Fruit fly (Drosophila melanogaster) whole organism, embryonic: ENCODE measurements around the gene CG8907.

Experiments
- B-H1 ChIP-seq: fragments of 200-800 bp; sonication (Bioruptor generic); IDR thresholded peaks from 3 replicates; pipeline ENCODE4 v1.3.6; 2022; ENCODE audit warnings: missing biosample characterization, missing genetic modification characterization
- Bgb ChIP-seq: fragments of 200-800 bp; sonication (Bioruptor generic); IDR thresholded peaks from 2 replicates; pipeline ENCODE4 v1.3.6; 2022; ENCODE audit warnings: missing biosample characterization, missing genetic modification characterization; ENCODE audit not compliant: partially characterized antibody
- CG11247 ChIP-seq: fragments of 200-800 bp; sonication (Bioruptor generic); IDR thresholded peaks from 2 replicates; pipeline ENCODE4 v1.3.6; 2022; ENCODE audit warnings: missing biosample characterization, missing genetic modification characterization
- CG11723 ChIP-seq: fragments of 200-800 bp; sonication (Bioruptor generic); optimal IDR thresholded peaks from 2 replicates; lab custom pipeline; 2017; ENCODE audit warnings: missing biosample characterization, mild to moderate bottlenecking, missing genetic modification characterization
- CG13624 ChIP-seq: fragments of 200-800 bp; sonication (Bioruptor generic); optimal IDR thresholded peaks from 2 replicates; lab custom pipeline; 2016; ENCODE audit warnings: missing biosample characterization, missing genetic modification characterization
- CG14441 ChIP-seq: fragments of 200-800 bp; sonication (Bioruptor generic); IDR thresholded peaks from 2 replicates; pipeline ENCODE4 v1.3.6; 2022; ENCODE audit warnings: missing biosample characterization, missing genetic modification characterization
- CG1602 ChIP-seq: fragments of 200-800 bp; sonication (Bioruptor generic); optimal IDR thresholded peaks from 3 replicates; lab custom pipeline; 2016; ENCODE audit warnings: missing biosample characterization, missing genetic modification characterization
- CG17359 ChIP-seq: fragments of 200-800 bp; sonication (Bioruptor generic); optimal IDR thresholded peaks from 3 replicates; lab custom pipeline; 2018; ENCODE audit warnings: missing biosample characterization, mild to moderate bottlenecking, missing genetic modification characterization, moderate library complexity
- CG17568 ChIP-seq: fragments of 200-800 bp; sonication (Bioruptor generic); optimal IDR thresholded peaks from 2 replicates; lab custom pipeline; 2018; ENCODE audit warnings: missing biosample characterization, mild to moderate bottlenecking, missing genetic modification characterization, moderate library complexity
- CG1832 ChIP-seq: fragments of 200-800 bp; sonication (Bioruptor generic); optimal IDR thresholded peaks from 2 replicates; lab custom pipeline; 2017; ENCODE audit warnings: missing biosample characterization, mild to moderate bottlenecking, missing genetic modification characterization, inconsistent platforms
- CG2712 ChIP-seq: fragments of 200-800 bp; optimal IDR thresholded peaks from 3 replicates; lab custom pipeline; 2019; ENCODE audit warnings: missing biosample characterization, mild to moderate bottlenecking, missing genetic modification characterization, moderate library complexity
- CG3847 ChIP-seq: fragments of 200-800 bp; sonication (Bioruptor generic); IDR thresholded peaks from 2 replicates; pipeline ENCODE4 v1.3.6; 2022; ENCODE audit warnings: missing biosample characterization, missing genetic modification characterization
- CG6654 ChIP-seq: fragments of 200-800 bp; sonication (Bioruptor generic); optimal IDR thresholded peaks from 2 replicates; lab custom pipeline; 2017; ENCODE audit warnings: missing biosample characterization, mild to moderate bottlenecking, missing genetic modification characterization
- CG6765 ChIP-seq: fragments of 200-800 bp; sonication (Bioruptor generic); optimal IDR thresholded peaks from 3 replicates; lab custom pipeline; 2017; ENCODE audit warnings: missing biosample characterization, mild to moderate bottlenecking, missing genetic modification characterization
- CG7786 ChIP-seq: fragments of 200-800 bp; sonication (Bioruptor generic); optimal IDR thresholded peaks from 2 replicates; lab custom pipeline; 2016; ENCODE audit warnings: missing biosample characterization, missing genetic modification characterization
- CG9215 ChIP-seq: fragments of 200-800 bp; sonication (Bioruptor generic); IDR thresholded peaks from 2 replicates; pipeline ENCODE4 v1.3.6; 2022; ENCODE audit warnings: missing biosample characterization, missing genetic modification characterization
- D19A ChIP-seq: fragments of 200-800 bp; optimal IDR thresholded peaks from 3 replicates; lab custom pipeline; 2019; ENCODE audit warnings: missing biosample characterization, mild to moderate bottlenecking, missing genetic modification characterization, moderate library complexity
- Dad ChIP-seq: fragments of 200-800 bp; sonication (Bioruptor generic); optimal IDR thresholded peaks from 3 replicates; lab custom pipeline; 2016; ENCODE audit warnings: missing biosample characterization, missing genetic modification characterization
- Deaf1 ChIP-seq: fragments of 200-800 bp; optimal IDR thresholded peaks from 3 replicates; lab custom pipeline; 2019; ENCODE audit warnings: missing biosample characterization, mild to moderate bottlenecking, missing genetic modification characterization, moderate library complexity
- Dp ChIP-seq: fragments of 200-800 bp; sonication (Bioruptor generic); optimal IDR thresholded peaks from 2 replicates; lab custom pipeline; 2018; ENCODE audit warnings: missing biosample characterization, mild to moderate bottlenecking, missing genetic modification characterization, moderate library complexity
- Ets97D ChIP-seq: fragments of 200-800 bp; sonication (Bioruptor generic); optimal IDR thresholded peaks from 3 replicates; lab custom pipeline; 2016; ENCODE audit warnings: missing biosample characterization, missing genetic modification characterization
- Gug ChIP-seq: fragments of 200-800 bp; sonication (Bioruptor generic); IDR thresholded peaks from 4 replicates; pipeline ENCODE4 v1.3.6; 2022; ENCODE audit warnings: missing biosample characterization, missing genetic modification characterization
- HmgD ChIP-seq: fragments of 200-800 bp; sonication (Bioruptor generic); optimal IDR thresholded peaks from 3 replicates; lab custom pipeline; 2016; ENCODE audit warnings: missing biosample characterization, missing genetic modification characterization
- MBD-R2 ChIP-seq: fragments of 200-800 bp; sonication (Bioruptor generic); IDR thresholded peaks from 2 replicates; pipeline ENCODE4 v1.3.6; 2022; ENCODE audit warnings: missing biosample characterization, missing genetic modification characterization
- MESR4 ChIP-seq: fragments of 200-800 bp; sonication (Bioruptor generic); optimal IDR thresholded peaks from 2 replicates; lab custom pipeline; 2018; ENCODE audit warnings: missing biosample characterization, mild to moderate bottlenecking, missing genetic modification characterization, moderate library complexity
- Mrtf ChIP-seq: fragments of 200-800 bp; sonication (Bioruptor generic); IDR thresholded peaks from 3 replicates; pipeline ENCODE4 v1.3.6; 2022; ENCODE audit warnings: missing biosample characterization, missing genetic modification characterization
- Myb ChIP-seq: fragments of 200-800 bp; sonication (Bioruptor generic); optimal IDR thresholded peaks from 2 replicates; lab custom pipeline; 2016; ENCODE audit warnings: missing biosample characterization, missing genetic modification characterization
- NC2β ChIP-seq: fragments of 200-800 bp; sonication (Bioruptor generic); optimal IDR thresholded peaks from 2 replicates; lab custom pipeline; 2016; ENCODE audit warnings: missing biosample characterization, missing genetic modification characterization
- PHDP ChIP-seq: fragments of 200-800 bp; sonication (Bioruptor generic); optimal IDR thresholded peaks from 3 replicates; lab custom pipeline; 2018; ENCODE audit warnings: missing biosample characterization, mild to moderate bottlenecking, missing genetic modification characterization, moderate library complexity
- Sry-β ChIP-seq: fragments of 200-800 bp; sonication (Bioruptor generic); optimal IDR thresholded peaks from 2 replicates; lab custom pipeline; 2018; ENCODE audit warnings: missing biosample characterization, mild to moderate bottlenecking, missing genetic modification characterization, moderate library complexity
- abd-A ChIP-seq: fragments of 200-800 bp; sonication (Bioruptor generic); optimal IDR thresholded peaks from 3 replicates; lab custom pipeline; 2019; ENCODE audit warnings: missing biosample characterization, mild to moderate bottlenecking, missing genetic modification characterization, moderate library complexity
- al ChIP-seq: fragments of 200-800 bp; sonication (Bioruptor generic); IDR thresholded peaks from 2 replicates; pipeline ENCODE4 v1.3.6; 2022; ENCODE audit warnings: missing biosample characterization, missing genetic modification characterization
- ara ChIP-seq: fragments of 200-800 bp; sonication (Bioruptor generic); IDR thresholded peaks from 2 replicates; pipeline ENCODE4 v1.3.6; 2022; ENCODE audit warnings: missing biosample characterization, missing genetic modification characterization
- dan ChIP-seq: fragments of 200-800 bp; sonication (Bioruptor generic); IDR thresholded peaks from 2 replicates; pipeline ENCODE4 v1.3.6; 2022; ENCODE audit warnings: missing biosample characterization, missing genetic modification characterization
- dmrt11E ChIP-seq: fragments of 200-800 bp; sonication (Bioruptor generic); optimal IDR thresholded peaks from 3 replicates; lab custom pipeline; 2018; ENCODE audit warnings: missing biosample characterization, mild to moderate bottlenecking, missing genetic modification characterization, moderate library complexity
- dmrt99B ChIP-seq: fragments of 200-800 bp; sonication (Bioruptor generic); optimal IDR thresholded peaks from 2 replicates; lab custom pipeline; 2018; ENCODE audit warnings: missing biosample characterization, mild to moderate bottlenecking, missing genetic modification characterization, moderate library complexity
- dpn ChIP-seq, 2 experiments: fragments of 200-800 bp; sonication (Bioruptor generic); optimal IDR thresholded peaks; 3 replicates each; lab custom pipeline; 2016; ENCODE audit warnings: missing biosample characterization in 2 of 2, missing genetic modification characterization in 2 of 2
- ewg ChIP-seq: fragments of 200-800 bp; sonication (Bioruptor generic); optimal IDR thresholded peaks from 3 replicates; lab custom pipeline; 2017; ENCODE audit warnings: mild to moderate bottlenecking, missing biosample characterization, missing genetic modification reagents, missing genetic modification characterization
- exex ChIP-seq: fragments of 200-800 bp; sonication (Bioruptor generic); optimal IDR thresholded peaks from 4 replicates; lab custom pipeline; 2018; ENCODE audit warnings: missing biosample characterization, mild to moderate bottlenecking, missing genetic modification characterization, moderate library complexity
- eyg ChIP-seq: fragments of 200-800 bp; sonication (Bioruptor generic); optimal IDR thresholded peaks from 3 replicates; lab custom pipeline; 2016; ENCODE audit warnings: missing biosample characterization, missing genetic modification characterization
- gce ChIP-seq: fragments of 200-800 bp; sonication (Bioruptor generic); IDR thresholded peaks from 3 replicates; pipeline ENCODE4 v1.3.6; 2022; ENCODE audit warnings: missing biosample characterization, missing genetic modification characterization
- gem ChIP-seq: fragments of 200-800 bp; sonication (Bioruptor generic); optimal IDR thresholded peaks from 2 replicates; lab custom pipeline; 2019; ENCODE audit warnings: missing biosample characterization, mild to moderate bottlenecking, missing genetic modification characterization, moderate library complexity
- gsb ChIP-seq: fragments of 200-800 bp; sonication (Bioruptor generic); IDR thresholded peaks from 2 replicates; pipeline ENCODE4 v1.3.6; 2022; ENCODE audit warnings: missing biosample characterization, missing genetic modification characterization
- kah ChIP-seq: fragments of 200-800 bp; sonication (Bioruptor generic); optimal IDR thresholded peaks from 2 replicates; lab custom pipeline; 2018; ENCODE audit warnings: missing biosample characterization, mild to moderate bottlenecking, missing genetic modification characterization
- lilli ChIP-seq: fragments of 200-800 bp; sonication (Bioruptor generic); optimal IDR thresholded peaks from 3 replicates; lab custom pipeline; 2016; ENCODE audit warnings: missing biosample characterization, missing genetic modification characterization
- nerfin-1 ChIP-seq: fragments of 200-800 bp; sonication (Bioruptor generic); optimal IDR thresholded peaks from 3 replicates; lab custom pipeline; 2019; ENCODE audit warnings: missing biosample characterization, mild to moderate bottlenecking, missing genetic modification characterization, moderate library complexity
- pan ChIP-seq, 4 experiments: fragments of >200 bp in 3 of 4; fragments of 200-800 bp in 1 of 4; sonication (Bioruptor generic) in 1 of 4; optimal IDR thresholded peaks in 3 of 4; IDR thresholded peaks in 1 of 4; 2 replicates each; pipeline versions ENCODE4 v1.3.6 to Lab custom; 2017 to 2022; ENCODE audit warnings: missing biosample characterization in 2 of 4, missing genetic modification characterization in 2 of 4, mixed read lengths in 1 of 4
- rib ChIP-seq: fragments of 200-800 bp; sonication (Bioruptor generic); IDR thresholded peaks from 2 replicates; pipeline ENCODE4 v1.3.6; 2022; ENCODE audit warnings: missing biosample characterization, missing genetic modification characterization
- row ChIP-seq: fragments of 200-800 bp; sonication (Bioruptor generic); IDR thresholded peaks from 3 replicates; pipeline ENCODE4 v1.3.6; 2022; ENCODE audit warnings: missing biosample characterization, missing genetic modification characterization
- sisA ChIP-seq: fragments of 200-800 bp; sonication (Bioruptor generic); IDR thresholded peaks from 2 replicates; pipeline ENCODE4 v1.3.6; 2022; ENCODE audit warnings: missing biosample characterization, missing genetic modification characterization
- so ChIP-seq: fragments of 200-800 bp; sonication (Bioruptor generic); IDR thresholded peaks from 3 replicates; pipeline ENCODE4 v1.3.6; 2022; ENCODE audit warnings: missing biosample characterization, missing genetic modification characterization
- vfl ChIP-seq: fragments of 200-800 bp; sonication (Bioruptor generic); optimal IDR thresholded peaks from 2 replicates; lab custom pipeline; 2016; ENCODE audit warnings: missing biosample characterization, missing genetic modification characterization

Gene CG8907

dm6 chr3R:17056905-17057251 is 48.8 kb downstream of the CG8907 start (continued):
- TF ChIP-seq so (GFP tag; lab: Robert Waterston, UW) = no peak
- peak; percentile 22 for TF ChIP-seq CG6654 (GFP tag; lab: Kevin White, UChicago)
- TF ChIP-seq Bgb = no peak
- no peak for TF ChIP-seq gce
- no peak for TF ChIP-seq lilli (GFP tag; lab: Kevin White, UChicago)
- no peak for TF ChIP-seq Ets97D (GFP tag; lab: Kevin White, UChicago)
- no peak for TF ChIP-seq Deaf1 (tag; lab: Kevin White, UChicago)
- 0 out of 2 replicates have a peak, but pooled peaks have one; percentile 18 for TF ChIP-seq sisA
- no peak for TF ChIP-seq Mrtf
- no peak for TF ChIP-seq al (GFP tag; lab: Robert Waterston, UW)
- peak; percentile 61 for TF ChIP-seq Dad (GFP tag; lab: Kevin White, UChicago)
- TF ChIP-seq vfl = no peak
- TF ChIP-seq HmgD (GFP tag; lab: Kevin White, UChicago) = no peak
- no peak for TF ChIP-seq CG1832 (GFP tag; lab: Kevin White, UChicago)
- no peak for TF ChIP-seq kah (GFP tag; lab: Kevin White, UChicago)
- TF ChIP-seq ara (GFP tag; lab: Robert Waterston, UW) = 0 out of 2 replicates have a peak, but pooled peaks have one; percentile 33
- TF ChIP-seq CG1602 (GFP tag; lab: Kevin White, UChicago) = no peak
- peak; percentile 41 for TF ChIP-seq dmrt99B
- no peak for TF ChIP-seq B-H1
- TF ChIP-seq PHDP (tag; lab: Kevin White, UChicago) = no peak
- peak; percentile 36 for TF ChIP-seq D19A (tag; lab: Kevin White, UChicago)
- peak; percentile 62 for TF ChIP-seq CG17359 (tag; lab: Kevin White, UChicago)
- no peak for TF ChIP-seq abd-A (tag; lab: Kevin White, UChicago)
- no peak for TF ChIP-seq rib (GFP tag; lab: Robert Waterston, UW)
- TF ChIP-seq CG11247 (GFP tag; lab: Robert Waterston, UW) = no peak
- no peak for TF ChIP-seq exex
- no peak for TF ChIP-seq nerfin-1 (tag; lab: Kevin White, UChicago)
- TF ChIP-seq row = 0 out of 3 replicates have a peak, but pooled peaks have one; percentile 11
- TF ChIP-seq dan (GFP tag; lab: Robert Waterston, UW) = no peak
- TF ChIP-seq MESR4 (GFP tag; lab: Kevin White, UChicago) = no peak
- TF ChIP-seq Dp = no peak
- TF ChIP-seq CG17568 = no peak
- TF ChIP-seq CG3847 = no peak
- no peak for TF ChIP-seq dpn (GFP tag; optimal IDR thresholded peaks at IDR 0.05; lab: Kevin White, UChicago)
- no peak; the same call in 1 of the 2 replicates for TF ChIP-seq CG14441
- no peak for TF ChIP-seq Myb (GFP tag; lab: Kevin White, UChicago)
- TF ChIP-seq CG13624 (GFP tag; lab: Kevin White, UChicago) = no peak
- no peak for TF ChIP-seq CG11723 (GFP tag; lab: Kevin White, UChicago)
- peak; percentile 59 for TF ChIP-seq CG2712 (tag; lab: Kevin White, UChicago)
- TF ChIP-seq CG6765 (GFP tag; lab: Kevin White, UChicago) = no peak
- no peak for TF ChIP-seq CG7786 (GFP tag; lab: Kevin White, UChicago)
- TF ChIP-seq ewg (GFP tag; lab: Kevin White, UChicago) = peak; percentile 2
- TF ChIP-seq MBD-R2 = no peak
- no peak for TF ChIP-seq eyg (GFP tag; lab: Kevin White, UChicago)
- TF ChIP-seq gsb (GFP tag; lab: Robert Waterston, UW) = no peak
- TF ChIP-seq Gug (GFP tag; lab: Robert Waterston, UW) = 0 out of 4 replicates have a peak, but pooled peaks have one; percentile 28
- TF ChIP-seq NC2β (GFP tag; lab: Kevin White, UChicago) = no peak
- peak; percentile 10 for TF ChIP-seq dmrt11E (tag; lab: Kevin White, UChicago)
- no peak for TF ChIP-seq pan (optimal IDR thresholded peaks at IDR 0.05; lab: Kevin White, UChicago)
- TF ChIP-seq pan (GFP tag; optimal IDR thresholded peaks at IDR 0.05 in 1 of 2, IDR thresholded peaks at IDR 0.05 in 1 of 2) = no peak
- no peak for TF ChIP-seq Sry-β (GFP tag; lab: Kevin White, UChicago)
- no peak for TF ChIP-seq CG9215 (GFP tag; lab: Robert Waterston, UW)
- peak; percentile 61 for TF ChIP-seq gem (tag; lab: Kevin White, UChicago)
